Worm (Caenorhabditis elegans) whole organism, L2 larva: ENCODE data around the gene spe-45.

Source experiments
- ZK546.5 ChIP-seq: sonication (generic microtip); optimal IDR thresholded peaks from 2 replicates; lab custom pipeline; 2017; ENCODE audit warnings: missing biosample characterization, missing genetic modification characterization
- egl-27 ChIP-seq: sonication (generic microtip); optimal IDR thresholded peaks from 3 replicates; lab custom pipeline; 2017; ENCODE audit warnings: missing biosample characterization, missing genetic modification reagents, missing genetic modification characterization
- nhr-77 ChIP-seq: fragments of 150-350 bp; optimal IDR thresholded peaks from 2 replicates; lab custom pipeline; 2014; ENCODE audit warnings: missing biosample characterization, missing genetic modification characterization

ce11 chrIV:12435442-12435841 is 45.5 kb upstream of the spe-45 start, which contains the start of gene irg-4:
- TF ChIP-seq egl-27, result no peak
- no peak for TF ChIP-seq nhr-77 (tag; lab: Kevin White, UChicago)
- no peak for TF ChIP-seq ZK546.5 (tag; lab: Kevin White, UChicago)
